Fruit fly (Drosophila melanogaster): ENCODE measurements around the gene CLIP-190.

Gene CLIP-190

dm6 chr2L:17387735-17388367, 3.4 kb downstream of the CLIP-190 start (continued):
- TF ChIP-seq Nf-YB (GFP tag; optimal IDR thresholded peaks at IDR 0.05) (no peak), CG13894 (tag; optimal IDR thresholded peaks at IDR 0.05) (peak; percentile 48), caup (GFP tag; optimal IDR thresholded peaks at IDR 0.05; ENCODE audit: severe bottlenecking) (peak; percentile 64), CG3281 (GFP tag; optimal IDR thresholded peaks at IDR 0.05) (peak; percentile 58), CG11398 (GFP tag; optimal IDR thresholded peaks at IDR 0.05) (no peak), sd (tag; optimal IDR thresholded peaks at IDR 0.05) (no peak), br (optimal IDR thresholded peaks at IDR 0.05) (no peak), CG8290 (GFP tag; optimal IDR thresholded peaks at IDR 0.05) (no peak), CG8290 (tag; optimal IDR thresholded peaks at IDR 0.05) (peak in 1 of 2 experiments; percentile 75), CG18599 (GFP tag; optimal IDR thresholded peaks at IDR 0.05) (peak; percentile 51), kni (GFP tag; optimal IDR thresholded peaks at IDR 0.05) (no peak), CG13624 (GFP tag; optimal IDR thresholded peaks at IDR 0.05) (peak; percentile 14), Atf6 (GFP tag; IDR thresholded peaks at IDR 0.05) (0 out of 2 replicates have a peak, but pooled peaks have one; percentile 6), Hmr (GFP tag; optimal IDR thresholded peaks at IDR 0.05) (peak; percentile 60), grn (GFP tag; optimal IDR thresholded peaks at IDR 0.05) (peak; percentile 5), Hey (tag; optimal IDR thresholded peaks at IDR 0.05) (peak; percentile 7), cwo (GFP tag; optimal IDR thresholded peaks at IDR 0.05) (peak; percentile 20), CG17359 (tag; optimal IDR thresholded peaks at IDR 0.05) (peak; percentile 20), sens (GFP tag) (peak; percentile 71), vfl (GFP tag; optimal IDR thresholded peaks at IDR 0.05) (no peak), Blimp-1 (GFP tag; optimal IDR thresholded peaks at IDR 0.05) (peak; percentile 6), B-H2 (GFP tag; optimal IDR thresholded peaks at IDR 0.05) (peak; percentile 20), CG12659 (GFP tag; optimal IDR thresholded peaks at IDR 0.05) (peak; percentile 13), CG2875 (GFP tag; optimal IDR thresholded peaks at IDR 0.05) (peak; percentile 23), CG31365 (tag; optimal IDR thresholded peaks at IDR 0.05) (peak; percentile 13), CG17568 (GFP tag; optimal IDR thresholded peaks at IDR 0.05) (peak; percentile 7), exex (tag; optimal IDR thresholded peaks at IDR 0.05) (no peak), CrebB (tag; optimal IDR thresholded peaks at IDR 0.05) (peak; percentile 3), lab (GFP tag; optimal IDR thresholded peaks at IDR 0.05) (peak; percentile 62), Pdp1 (GFP tag; optimal IDR thresholded peaks at IDR 0.05) (peak in 1 of 2 experiments; percentile 53), Sox100B (GFP tag; optimal IDR thresholded peaks at IDR 0.05) (peak; percentile 8), CG15696 (tag; optimal IDR thresholded peaks at IDR 0.05) (no peak), Meics (GFP tag; optimal IDR thresholded peaks at IDR 0.05) (peak; percentile 30), CG18619 (GFP tag; optimal IDR thresholded peaks at IDR 0.05) (peak; percentile 24), CG10543 (GFP tag; optimal IDR thresholded peaks at IDR 0.05) (peak; percentile 67), CG2678 (tag; optimal IDR thresholded peaks at IDR 0.05) (peak; percentile 45), so (GFP tag; IDR thresholded peaks at IDR 0.05) (0 out of 3 replicates have a peak, but pooled peaks have one; percentile 14), CG1233 (GFP tag; optimal IDR thresholded peaks at IDR 0.05) (peak; percentile 29), Sox102F (GFP tag; optimal IDR thresholded peaks at IDR 0.05) (peak; percentile 11), Fer3 (tag; optimal IDR thresholded peaks at IDR 0.05) (peak; percentile 31), Six4 (GFP tag; optimal IDR thresholded peaks at IDR 0.05) (no peak), Aef1 (GFP tag; IDR thresholded peaks at IDR 0.05) (no peak), CG12071 (GFP tag; optimal IDR thresholded peaks at IDR 0.05) (peak; percentile 30), sug (tag; optimal IDR thresholded peaks at IDR 0.05) (peak; percentile 34), Fer1 (GFP tag; optimal IDR thresholded peaks at IDR 0.05) (peak; percentile 18), dmrt99B (tag; optimal IDR thresholded peaks at IDR 0.05) (peak; percentile 29), CG5953 (GFP tag; IDR thresholded peaks at IDR 0.05) (0 out of 2 replicates have a peak, but pooled peaks have one; percentile 21), BtbVII (GFP tag; optimal IDR thresholded peaks at IDR 0.05) (peak; percentile 42)
